Worm (Caenorhabditis elegans): ENCODE measurements around the gene egas-2.

Gene egas-2

DNA sequence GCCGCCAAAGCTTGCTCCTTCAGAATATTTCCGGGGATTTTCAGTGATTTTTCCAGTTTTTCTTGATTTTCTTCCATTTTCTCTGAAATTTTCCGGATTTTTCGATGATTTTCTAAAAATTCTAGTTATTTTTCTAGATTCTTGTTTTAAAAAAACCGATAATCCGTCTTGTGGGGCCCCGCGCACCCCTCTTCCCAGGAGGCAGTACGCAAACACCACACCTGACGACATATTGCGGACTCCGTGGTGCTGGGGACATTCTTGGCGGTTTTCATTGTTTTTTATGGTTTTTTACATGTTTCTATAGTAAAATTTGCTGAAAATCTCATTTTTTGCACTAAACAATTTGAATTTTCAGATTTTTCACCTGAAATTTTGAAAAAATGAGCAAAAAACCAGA lies 39.5 kb downstream of the egas-2 start, which contains the start of the genes ubc-19 and Y69H2.7:
TSS of gene ubc-19 (minus strand) at position 82 of the 400 bp plus-strand sequence.
TSS of gene Y69H2.7 (plus strand) at position 309 of the 400 bp plus-strand sequence.
- TF ChIP-seq sem-4 (tag; optimal IDR thresholded peaks at IDR 0.05) (no peak), lsy-2 (tag; optimal IDR thresholded peaks at IDR 0.05) (peak; percentile 22 to 50), unc-55 (GFP tag; optimal IDR thresholded peaks at IDR 0.05) (peak; percentile 35), C34F6.9 (tag; optimal IDR thresholded peaks at IDR 0.05) (peak; percentile 5), unc-39 (tag; optimal IDR thresholded peaks at IDR 0.05) (no peak), lin-13 (GFP tag; optimal IDR thresholded peaks at IDR 0.05) (peak; percentile 47)

DNA sequence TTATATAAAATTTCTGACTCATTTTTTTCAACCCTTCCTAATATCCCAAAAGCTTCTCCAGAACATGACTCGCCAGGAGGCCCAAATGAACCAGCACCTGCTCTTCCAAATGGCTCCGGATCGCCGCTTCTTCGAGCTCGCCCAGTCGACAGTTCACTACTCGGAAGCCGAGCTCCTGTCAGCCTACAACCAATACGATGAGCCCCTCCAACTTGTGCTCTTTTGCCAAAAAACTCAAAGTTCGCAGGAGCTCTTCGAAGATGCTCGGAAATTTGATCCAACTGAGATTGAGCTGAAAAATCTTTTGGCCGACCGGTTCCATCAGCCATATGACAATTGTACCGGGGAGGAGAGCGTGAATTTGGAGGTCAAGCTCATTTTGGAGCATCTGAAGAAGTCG lies 45.3 kb downstream of the egas-2 start:
- TF ChIP-seq ztf-1 (GFP tag; conservative IDR thresholded peaks at IDR 0.05) (no peak), nhr-12 (tag; optimal IDR thresholded peaks at IDR 0.05) (no peak), ceh-82 (tag; optimal IDR thresholded peaks at IDR 0.05) (no peak), aly-2 (tag; optimal IDR thresholded peaks at IDR 0.05) (no peak), peb-1 (tag; optimal IDR thresholded peaks at IDR 0.05) (no peak), C34F6.9 (tag; optimal IDR thresholded peaks at IDR 0.05) (no peak), sma-9 (GFP tag; optimal IDR thresholded peaks at IDR 0.05) (no peak), sma-9 (tag; optimal IDR thresholded peaks at IDR 0.05) (no peak), nhr-23 (tag; optimal IDR thresholded peaks at IDR 0.05) (no peak), unc-55 (GFP tag; optimal IDR thresholded peaks at IDR 0.05) (no peak)

DNA sequence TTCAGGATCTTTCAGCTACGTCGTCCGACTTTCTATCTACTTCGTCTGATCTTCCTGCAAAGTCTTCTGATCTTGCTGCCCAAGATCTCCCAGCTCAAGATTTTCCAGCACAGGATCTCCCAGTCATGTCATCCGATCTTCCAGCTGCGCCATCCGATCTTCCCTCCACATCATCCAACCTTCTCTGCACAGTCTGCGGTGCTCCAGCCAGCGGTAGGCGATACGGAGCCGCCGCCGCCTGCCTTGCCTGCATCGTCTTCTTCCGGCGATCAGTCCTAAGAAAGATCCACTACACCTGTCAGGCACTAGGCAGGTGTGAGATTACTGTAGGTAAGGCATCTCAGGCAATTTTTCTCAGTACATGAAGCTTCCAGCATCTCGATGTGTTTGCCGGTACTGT lies 49.2 kb downstream of the egas-2 start, which contains the start of gene nhr-241:
TSS of gene nhr-241 (plus strand) at position 126 of the 400 bp plus-strand sequence.
- TF ChIP-seq nhr-25 (tag; optimal IDR thresholded peaks at IDR 0.05), result no peak
- no peak for TF ChIP-seq zag-1 (tag; optimal IDR thresholded peaks at IDR 0.05)
- TF ChIP-seq crh-2 (tag; optimal IDR thresholded peaks at IDR 0.05), result no peak
- no peak for TF ChIP-seq nhr-10 (tag; optimal IDR thresholded peaks at IDR 0.05)
- TF ChIP-seq ceh-82 (tag; optimal IDR thresholded peaks at IDR 0.05), result no peak
- no peak for TF ChIP-seq aly-2 (tag; optimal IDR thresholded peaks at IDR 0.05)
- no peak for TF ChIP-seq mab-5 (tag; optimal IDR thresholded peaks at IDR 0.05)
- no peak for TF ChIP-seq F13H6.1 (tag; optimal IDR thresholded peaks at IDR 0.05)
- TF ChIP-seq sma-3 (GFP tag; optimal IDR thresholded peaks at IDR 0.05), result no peak
- no peak for TF ChIP-seq R02D3.7 (tag; optimal IDR thresholded peaks at IDR 0.05)
- TF ChIP-seq lin-11 (tag; optimal IDR thresholded peaks at IDR 0.05), result no peak
- TF ChIP-seq gmeb-1 (tag; optimal IDR thresholded peaks at IDR 0.05), result no peak
- no peak for TF ChIP-seq mdl-1 (tag; optimal IDR thresholded peaks at IDR 0.05)
- no peak for TF ChIP-seq nhr-11 (tag; optimal IDR thresholded peaks at IDR 0.05)
- no peak for TF ChIP-seq nhr-129 (tag; optimal IDR thresholded peaks at IDR 0.05)
- no peak for TF ChIP-seq blmp-1 (tag; optimal IDR thresholded peaks at IDR 0.05; ENCODE audit: insufficient read depth)
- TF ChIP-seq nhr-12 (tag; optimal IDR thresholded peaks at IDR 0.05), result no peak
- no peak for TF ChIP-seq lsy-2 (tag; optimal IDR thresholded peaks at IDR 0.05)
- no peak for TF ChIP-seq skn-1 (tag; optimal IDR thresholded peaks at IDR 0.05)

DNA sequence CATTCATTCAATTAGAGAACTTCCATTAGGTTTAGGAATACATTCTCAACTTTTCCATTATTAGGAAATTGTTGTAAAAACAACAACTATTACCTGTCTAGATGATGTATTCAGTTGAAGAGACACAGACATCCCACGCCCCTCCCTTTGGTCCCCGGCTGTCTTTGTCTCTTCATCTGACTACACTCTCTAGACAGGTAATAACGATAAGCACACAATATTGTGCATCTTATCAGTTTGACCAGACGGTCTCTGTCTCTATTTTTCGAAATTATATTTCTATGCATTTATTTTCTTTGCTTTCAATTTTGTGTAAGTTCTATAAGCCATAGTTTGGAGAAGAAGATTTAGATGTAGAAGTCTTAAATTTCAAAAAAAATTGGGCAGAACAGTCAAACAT lies 51.2 kb downstream of the egas-2 start, which contains the start of gene Y69H2.9:
TSS of gene Y69H2.9 (plus strand) at position 233 of the 400 bp plus-strand sequence.
- TF ChIP-seq nhr-129 (tag; optimal IDR thresholded peaks at IDR 0.05) (no peak), sma-9 (GFP tag; optimal IDR thresholded peaks at IDR 0.05) (no peak), sma-9 (tag; optimal IDR thresholded peaks at IDR 0.05) (no peak), zag-1 (tag; optimal IDR thresholded peaks at IDR 0.05) (no peak), egl-27 (tag; optimal IDR thresholded peaks at IDR 0.05) (no peak), dmd-4 (tag; optimal IDR thresholded peaks at IDR 0.05) (no peak), ZK546.5 (tag; optimal IDR thresholded peaks at IDR 0.05) (no peak), elt-1 (tag; optimal IDR thresholded peaks at IDR 0.05) (no peak), nhr-21 (tag; optimal IDR thresholded peaks at IDR 0.05) (no peak), gmeb-1 (tag; optimal IDR thresholded peaks at IDR 0.05) (peak; percentile 19), sma-3 (GFP tag; optimal IDR thresholded peaks at IDR 0.05) (peak; percentile 62), mdl-1 (tag; optimal IDR thresholded peaks at IDR 0.05) (no peak), nhr-23 (tag; optimal IDR thresholded peaks at IDR 0.05) (no peak), lsy-2 (tag; optimal IDR thresholded peaks at IDR 0.05) (no peak), crh-2 (tag; optimal IDR thresholded peaks at IDR 0.05) (no peak), aly-2 (tag; optimal IDR thresholded peaks at IDR 0.05) (no peak), skn-1 (tag; optimal IDR thresholded peaks at IDR 0.05) (no peak), snpc-4 (tag; optimal IDR thresholded peaks at IDR 0.05) (no peak), lin-39 (tag; optimal IDR thresholded peaks at IDR 0.05) (no peak), ztf-4 (tag; optimal IDR thresholded peaks at IDR 0.05) (no peak), unc-55 (GFP tag; optimal IDR thresholded peaks at IDR 0.05) (no peak), lin-13 (GFP tag; optimal IDR thresholded peaks at IDR 0.05) (no peak), ceh-16 (tag; optimal IDR thresholded peaks at IDR 0.05) (no peak), fos-1 (tag; optimal IDR thresholded peaks at IDR 0.05) (peak; percentile 46), nhr-77 (tag; optimal IDR thresholded peaks at IDR 0.05) (no peak), lin-11 (tag; optimal IDR thresholded peaks at IDR 0.05) (no peak), sem-4 (tag; optimal IDR thresholded peaks at IDR 0.05) (no peak)

Data from whole organism, L2 larva.